Worm (Caenorhabditis elegans) whole organism, late embryonic: ENCODE measurements around the gene sphk-1.

Source experiments
- C08G9.2 ChIP-seq: sonication (generic microtip); optimal IDR thresholded peaks from 2 replicates; lab custom pipeline; 2016; ENCODE audit warnings: mild to moderate bottlenecking, missing genetic modification characterization, moderate library complexity, missing compliant biosample characterization
- C38D4.7 ChIP-seq: fragments of 200-800 bp; sonication (Bioruptor generic); optimal IDR thresholded peaks from 2 replicates; lab custom pipeline; 2018; ENCODE audit warnings: mild to moderate bottlenecking, missing genetic modification characterization, moderate library complexity, missing compliant biosample characterization
- F13H6.1 ChIP-seq: sonication (generic microtip); optimal IDR thresholded peaks from 2 replicates; lab custom pipeline; 2016; ENCODE audit warnings: missing genetic modification characterization, missing compliant biosample characterization
- K02D7.2 ChIP-seq: sonication (generic microtip); optimal IDR thresholded peaks from 2 replicates; lab custom pipeline; 2017; ENCODE audit warnings: mild to moderate bottlenecking, missing genetic modification characterization, missing compliant biosample characterization
- T23F11.4 ChIP-seq: fragments of 200-800 bp; sonication (Bioruptor generic); optimal IDR thresholded peaks from 2 replicates; lab custom pipeline; 2018; ENCODE audit warnings: mild to moderate bottlenecking, missing genetic modification characterization, missing compliant biosample characterization
- Y22D7AL.16 ChIP-seq: sonication (generic microtip); optimal IDR thresholded peaks from 2 replicates; lab custom pipeline; 2016; ENCODE audit warnings: missing genetic modification characterization, missing compliant biosample characterization
- ahr-1 ChIP-seq: sonication (generic microtip); optimal IDR thresholded peaks from 2 replicates; lab custom pipeline; 2016; ENCODE audit warnings: missing genetic modification characterization, missing compliant biosample characterization
- ama-1 ChIP-seq: fragments of 150-350 bp; optimal IDR thresholded peaks from 2 replicates; lab custom pipeline; 2014
- ceh-14 ChIP-seq: sonication (generic microtip); optimal IDR thresholded peaks from 2 replicates; lab custom pipeline; 2016; ENCODE audit warnings: missing genotype, missing genetic modification characterization, missing compliant biosample characterization
- ceh-18 ChIP-seq: sonication (generic microtip); optimal IDR thresholded peaks from 2 replicates; lab custom pipeline; 2016; ENCODE audit warnings: missing genetic modification characterization, missing compliant biosample characterization
- ceh-30 ChIP-seq: fragments of 150-350 bp; optimal IDR thresholded peaks from 2 replicates; lab custom pipeline; 2014; ENCODE audit warnings: missing biosample characterization, missing genetic modification characterization
- ceh-31 ChIP-seq: sonication (generic microtip); optimal IDR thresholded peaks from 2 replicates; lab custom pipeline; 2016; ENCODE audit warnings: missing genetic modification characterization, missing compliant biosample characterization
- ceh-34 ChIP-seq: sonication (generic microtip); optimal IDR thresholded peaks from 2 replicates; lab custom pipeline; 2016; ENCODE audit warnings: mild to moderate bottlenecking, missing genetic modification characterization, missing compliant biosample characterization
- ceh-45 ChIP-seq: fragments of 200-800 bp; sonication (Bioruptor generic); IDR thresholded peaks from 2 replicates; pipeline ENCODE4 v1.3.6; 2022; ENCODE audit warnings: missing genetic modification reagents, missing genetic modification characterization, missing compliant biosample characterization
- ceh-48 ChIP-seq: sonication (generic microtip); optimal IDR thresholded peaks from 2 replicates; lab custom pipeline; 2016; ENCODE audit warnings: missing genetic modification characterization, inconsistent platforms, missing compliant biosample characterization
- ceh-6 ChIP-seq: fragments of 200-800 bp; sonication (Bioruptor generic); optimal IDR thresholded peaks from 2 replicates; lab custom pipeline; 2018; ENCODE audit warnings: mild to moderate bottlenecking, missing genetic modification characterization, missing compliant biosample characterization
- dmd-4 ChIP-seq: sonication (generic microtip); optimal IDR thresholded peaks from 2 replicates; lab custom pipeline; 2016; ENCODE audit warnings: borderline replicate concordance, missing genetic modification characterization, missing compliant biosample characterization
- dve-1 ChIP-seq: sonication (generic microtip); optimal IDR thresholded peaks from 2 replicates; lab custom pipeline; 2017; ENCODE audit warnings: antibody characterized with exemption, mild to moderate bottlenecking, missing genetic modification characterization, missing compliant biosample characterization
- elt-2 ChIP-seq: sonication (generic microtip); optimal IDR thresholded peaks from 2 replicates; lab custom pipeline; 2016; ENCODE audit warnings: missing genetic modification reagents, missing genetic modification characterization, missing compliant biosample characterization
- elt-4 ChIP-seq: sonication (generic microtip); optimal IDR thresholded peaks from 2 replicates; lab custom pipeline; 2016; ENCODE audit warnings: missing genetic modification characterization, missing compliant biosample characterization
- ets-4 ChIP-seq: sonication (generic microtip); optimal IDR thresholded peaks from 2 replicates; lab custom pipeline; 2016; ENCODE audit warnings: missing genetic modification characterization, missing compliant biosample characterization
- fkh-10 ChIP-seq: fragments of 150-350 bp; optimal IDR thresholded peaks from 2 replicates; lab custom pipeline; 2014; ENCODE audit warnings: missing biosample characterization, missing genetic modification reagents, missing genetic modification characterization
- fkh-6 ChIP-seq: sonication (generic microtip); optimal IDR thresholded peaks from 2 replicates; lab custom pipeline; 2016; ENCODE audit warnings: missing genetic modification characterization, missing compliant biosample characterization
- hlh-30 ChIP-seq: sonication (generic microtip); optimal IDR thresholded peaks from 2 replicates; lab custom pipeline; 2017; ENCODE audit warnings: antibody characterized with exemption, missing genetic modification characterization, missing compliant biosample characterization; ENCODE audit not compliant: insufficient read depth
- hlh-6 ChIP-seq: sonication (generic microtip); optimal IDR thresholded peaks from 2 replicates; lab custom pipeline; 2016; ENCODE audit warnings: missing genotype, missing genetic modification characterization, missing compliant biosample characterization
- mec-3 ChIP-seq: sonication (generic microtip); optimal IDR thresholded peaks from 2 replicates; lab custom pipeline; 2016; ENCODE audit warnings: borderline replicate concordance, missing genetic modification characterization, missing compliant biosample characterization
- nfya-1 ChIP-seq: sonication (generic microtip); optimal IDR thresholded peaks from 2 replicates; lab custom pipeline; 2017; ENCODE audit warnings: missing genetic modification characterization, mild to moderate bottlenecking, missing compliant biosample characterization, antibody characterized with exemption, moderate library complexity
- nhr-11 ChIP-seq: fragments of 150-350 bp; optimal IDR thresholded peaks from 2 replicates; lab custom pipeline; 2014; ENCODE audit warnings: missing biosample characterization, missing genetic modification characterization
- pqm-1 ChIP-seq: sonication (generic microtip); optimal IDR thresholded peaks from 2 replicates; lab custom pipeline; 2016; ENCODE audit warnings: missing genetic modification characterization, missing compliant biosample characterization
- pros-1 ChIP-seq: fragments of 150-350 bp; optimal IDR thresholded peaks from 2 replicates; lab custom pipeline; 2014; ENCODE audit warnings: missing biosample characterization, missing genetic modification reagents, missing genetic modification characterization
- ref-2 ChIP-seq: sonication (generic microtip); optimal IDR thresholded peaks from 2 replicates; lab custom pipeline; 2016; ENCODE audit warnings: missing genetic modification characterization, missing compliant biosample characterization
- rnt-1 ChIP-seq: sonication (generic microtip); optimal IDR thresholded peaks from 2 replicates; lab custom pipeline; 2016; ENCODE audit warnings: missing genetic modification characterization, missing compliant biosample characterization
- sdc-2 ChIP-seq: sonication (generic microtip); optimal IDR thresholded peaks from 2 replicates; lab custom pipeline; 2016; ENCODE audit warnings: missing genotype, missing genetic modification characterization, missing compliant biosample characterization
- sox-2 ChIP-seq: fragments of 200-800 bp; sonication (Bioruptor generic); IDR thresholded peaks from 2 replicates; pipeline ENCODE4 v1.3.6; 2022; ENCODE audit warnings: missing genetic modification reagents, missing genetic modification characterization, missing compliant biosample characterization
- sox-4 ChIP-seq: sonication (generic microtip); optimal IDR thresholded peaks from 2 replicates; lab custom pipeline; 2017; ENCODE audit warnings: mild to moderate bottlenecking, missing genetic modification characterization, inconsistent platforms, missing compliant biosample characterization
- syd-9 ChIP-seq: sonication (generic microtip); optimal IDR thresholded peaks from 2 replicates; lab custom pipeline; 2016; ENCODE audit warnings: mild to moderate bottlenecking, missing genetic modification characterization, moderate library complexity, missing compliant biosample characterization
- tbx-2 ChIP-seq: sonication (generic microtip); optimal IDR thresholded peaks from 2 replicates; lab custom pipeline; 2016; ENCODE audit warnings: missing genetic modification characterization, missing compliant biosample characterization
- ttx-3 ChIP-seq: sonication (generic microtip); optimal IDR thresholded peaks from 2 replicates; lab custom pipeline; 2016; ENCODE audit warnings: missing genetic modification reagents, missing genetic modification characterization, missing compliant biosample characterization
- unc-42 ChIP-seq: sonication (generic microtip); optimal IDR thresholded peaks from 2 replicates; lab custom pipeline; 2016; ENCODE audit warnings: missing genotype, missing genetic modification characterization, missing compliant biosample characterization
- zip-5 ChIP-seq: sonication (generic microtip); optimal IDR thresholded peaks from 2 replicates; lab custom pipeline; 2016; ENCODE audit warnings: missing genetic modification characterization, missing compliant biosample characterization
- ztf-16 ChIP-seq: sonication (generic microtip); optimal IDR thresholded peaks from 2 replicates; lab custom pipeline; 2017; ENCODE audit warnings: missing genetic modification characterization, missing compliant biosample characterization

The sphk-1 gene

DNA sequence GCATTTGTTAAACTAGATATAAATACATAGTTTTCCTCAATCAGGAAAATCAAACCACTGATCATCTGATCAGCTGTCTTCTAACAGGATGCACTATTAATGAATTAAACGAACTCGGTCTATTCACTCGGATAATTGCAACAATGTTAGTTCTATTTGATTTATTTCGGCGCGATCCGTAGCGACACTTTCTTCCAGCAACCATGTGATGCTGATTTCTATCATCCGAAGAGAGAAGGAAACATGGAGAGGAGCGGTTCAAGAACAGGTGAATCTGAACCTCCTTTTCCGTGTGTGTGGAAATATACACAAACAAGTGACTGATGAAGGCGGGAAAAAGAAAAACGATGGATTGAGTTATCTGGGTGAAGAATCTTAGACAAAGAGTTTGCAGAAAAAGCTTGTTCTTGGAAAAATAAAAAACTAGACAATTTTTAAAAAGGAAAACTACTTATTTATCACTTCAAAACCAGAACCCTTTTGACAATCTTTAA lies 30.3 kb upstream of the sphk-1 start:
- TF ChIP-seq F13H6.1 (tag; lab: Kevin White, UChicago) (no peak), fkh-6 (tag; lab: Kevin White, UChicago) (no peak), elt-2 (tag; lab: Kevin White, UChicago) (no peak)

ce11 chrII:8730960-8731693 lies 29.7 kb upstream of the sphk-1 start:
- no peak for TF ChIP-seq fkh-6 (tag; lab: Kevin White, UChicago)
- TF ChIP-seq dmd-4 (tag; lab: Kevin White, UChicago): no peak
- no peak for TF ChIP-seq hlh-30 (tag; lab: Kevin White, UChicago)
- no peak for TF ChIP-seq ceh-45 (GFP tag; lab: Robert Waterston, UW)
- no peak for TF ChIP-seq ceh-30 (tag; lab: Kevin White, UChicago)
- TF ChIP-seq T23F11.4 (GFP tag; lab: Kevin White, UChicago): no peak
- no peak for TF ChIP-seq hlh-6 (tag; lab: Kevin White, UChicago)
- no peak for TF ChIP-seq fkh-10 (GFP tag; lab: Kevin White, UChicago)
- no peak for TF ChIP-seq unc-42 (tag; lab: Kevin White, UChicago)
- no peak for TF ChIP-seq Y22D7AL.16 (tag; lab: Kevin White, UChicago)
- no peak for TF ChIP-seq nfya-1 (tag; lab: Kevin White, UChicago)
- TF ChIP-seq ceh-48 (tag; lab: Kevin White, UChicago): no peak
- TF ChIP-seq mec-3 (tag; lab: Kevin White, UChicago): no peak
- TF ChIP-seq ceh-34 (tag; lab: Kevin White, UChicago): no peak

DNA sequence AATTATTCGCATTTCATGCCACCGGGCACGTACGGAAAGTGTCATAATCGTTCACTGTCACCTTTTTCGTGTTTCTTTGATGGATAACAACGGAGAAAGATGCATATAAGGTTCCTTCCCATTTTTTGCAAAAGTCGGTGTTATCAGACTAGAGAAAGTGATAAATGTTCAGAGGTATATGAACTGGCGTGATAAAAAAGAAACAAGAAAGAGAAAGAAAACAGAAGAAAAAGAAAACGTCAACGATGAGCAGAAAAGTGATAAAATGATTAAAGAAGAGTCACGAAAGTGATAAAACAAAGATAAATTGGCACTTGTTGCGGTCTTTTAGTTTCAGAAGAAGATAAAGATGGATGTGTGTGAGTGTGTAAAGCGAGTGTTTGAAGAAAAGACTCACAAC lies 28.8 kb upstream of the sphk-1 start:
- TF ChIP-seq elt-2 (tag; lab: Kevin White, UChicago) (peak; percentile 51), nfya-1 (tag; lab: Kevin White, UChicago) (no peak)

ce11 chrII:8726700-8727099 lies 25.2 kb upstream of the sphk-1 start, which contains the start of gene T01B7.9:
Gene T01B7.9 (minus strand): TSS chrII:8726800.
- no peak for TF ChIP-seq ahr-1
- TF ChIP-seq ceh-14 (tag; lab: Kevin White, UChicago): no peak
- TF ChIP-seq sdc-2 (tag; lab: Kevin White, UChicago): no peak
- TF ChIP-seq nhr-11 (tag; lab: Kevin White, UChicago): no peak
- TF ChIP-seq tbx-2: no peak
- TF ChIP-seq pros-1: no peak
- no peak for TF ChIP-seq syd-9 (tag; lab: Kevin White, UChicago)
- no peak for TF ChIP-seq zip-5 (tag; lab: Kevin White, UChicago)
- TF ChIP-seq hlh-6 (tag; lab: Kevin White, UChicago): no peak
- TF ChIP-seq ref-2: no peak
- no peak for TF ChIP-seq dmd-4 (tag; lab: Kevin White, UChicago)
- TF ChIP-seq ets-4 (tag; lab: Kevin White, UChicago): no peak
- no peak for TF ChIP-seq unc-42 (tag; lab: Kevin White, UChicago)
- no peak for TF ChIP-seq ceh-31 (tag; lab: Kevin White, UChicago)
- no peak for TF ChIP-seq nfya-1 (tag; lab: Kevin White, UChicago)
- TF ChIP-seq ztf-16 (tag; lab: Kevin White, UChicago): no peak
- no peak for TF ChIP-seq sox-2 (GFP tag; lab: Robert Waterston, UW)
- no peak for TF ChIP-seq mec-3 (tag; lab: Kevin White, UChicago)

DNA sequence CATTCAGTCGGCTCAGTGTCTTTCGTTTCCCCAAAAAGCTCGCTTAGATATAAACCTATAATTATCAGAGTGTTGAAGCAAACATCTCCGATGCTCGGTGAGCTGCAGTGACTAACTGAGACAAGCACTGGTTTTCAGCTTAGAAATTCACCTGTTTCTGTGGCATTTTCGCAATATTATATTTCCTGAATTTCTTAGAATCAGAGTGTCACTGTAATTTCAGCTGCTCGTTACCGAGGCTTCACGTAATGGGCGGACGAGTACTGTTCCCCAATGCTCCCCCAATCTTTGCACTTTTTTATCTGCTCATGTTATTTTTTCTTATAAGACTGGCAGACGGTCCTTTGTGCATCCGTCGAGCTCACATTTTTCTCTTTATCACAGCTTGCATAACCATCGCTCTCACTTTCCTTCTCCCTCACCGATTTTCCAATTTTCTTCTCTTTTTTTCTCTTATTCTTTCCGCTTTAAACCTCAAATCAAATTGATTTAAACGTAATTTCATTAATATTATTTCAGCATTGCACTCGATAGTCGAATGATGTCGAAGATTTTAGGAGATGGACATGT lies 20.6 kb upstream of the sphk-1 start, which contains the start of gene trcs-2:
Gene trcs-2, plus strand, starts transcription at position 520 of the 570 bp plus-strand sequence.
- TF ChIP-seq dve-1 (tag; lab: Kevin White, UChicago) (no peak), unc-42 (tag; lab: Kevin White, UChicago) (no peak), K02D7.2 (no peak), zip-5 (tag; lab: Kevin White, UChicago) (no peak), ceh-6 (GFP tag; lab: Kevin White, UChicago) (no peak), ceh-34 (tag; lab: Kevin White, UChicago) (no peak), C08G9.2 (tag; lab: Kevin White, UChicago) (no peak), sox-4 (tag; lab: Kevin White, UChicago) (no peak), rnt-1 (tag; lab: Kevin White, UChicago) (no peak), ceh-31 (tag; lab: Kevin White, UChicago) (no peak), pqm-1 (tag; lab: Kevin White, UChicago) (no peak), ttx-3 (no peak), elt-2 (tag; lab: Kevin White, UChicago) (no peak), C38D4.7 (GFP tag; lab: Kevin White, UChicago) (no peak), elt-4 (tag; lab: Kevin White, UChicago) (no peak), ceh-18 (tag; lab: Kevin White, UChicago) (no peak), ama-1 (lab: Kevin White, UChicago) (no peak)
- TF ChIP-seq, all 69 proteins: peak for 0
